Worm (Caenorhabditis elegans) whole organism, young adult: ENCODE measurements around the gene F14F8.14.

ENCODE experiments used
- B0336.3 ChIP-seq: fragments of 200-800 bp; sonication (Bioruptor generic); IDR thresholded peaks from 2 replicates; pipeline ENCODE4 v1.3.6; 2022; ENCODE audit warnings: missing genetic modification characterization, missing compliant biosample characterization
- C17E4.6 ChIP-seq: fragments of 200-800 bp; sonication (Bioruptor generic); IDR thresholded peaks from 2 replicates; pipeline ENCODE4 v1.3.6; 2022; ENCODE audit warnings: missing genetic modification reagents, missing genetic modification characterization, missing compliant biosample characterization
- ccch-3 ChIP-seq: fragments of 200-800 bp; sonication (Bioruptor generic); optimal IDR thresholded peaks from 2 replicates; lab custom pipeline; 2018; ENCODE audit warnings: mild to moderate bottlenecking, missing genetic modification characterization, missing compliant biosample characterization
- efl-1 ChIP-seq: fragments of 150-350 bp; optimal IDR thresholded peaks from 2 replicates; lab custom pipeline; 2014; ENCODE audit warnings: missing biosample characterization, missing genetic modification reagents, missing genetic modification characterization
- ets-4 ChIP-seq: fragments of 200-800 bp; sonication (Bioruptor generic); optimal IDR thresholded peaks from 2 replicates; lab custom pipeline; 2018; ENCODE audit warnings: mild to moderate bottlenecking, missing genetic modification characterization, missing compliant biosample characterization
- madf-10 ChIP-seq: sonication (generic microtip); optimal IDR thresholded peaks from 2 replicates; lab custom pipeline; 2016; ENCODE audit warnings: mild to moderate bottlenecking, missing genetic modification characterization, missing compliant biosample characterization
- nhr-27 ChIP-seq: fragments of 200-800 bp; sonication (Bioruptor generic); optimal IDR thresholded peaks from 2 replicates; lab custom pipeline; 2018; ENCODE audit warnings: mild to moderate bottlenecking, missing genetic modification characterization, moderate library complexity, missing compliant biosample characterization
- nhr-90 ChIP-seq: sonication (generic microtip); optimal IDR thresholded peaks from 2 replicates; lab custom pipeline; 2016; ENCODE audit warnings: missing genotype, mild to moderate bottlenecking, missing genetic modification characterization, missing compliant biosample characterization
- pha-4 ChIP-seq: fragments of 150-350 bp; sonication (generic microtip); optimal IDR thresholded peaks from 2 replicates; lab custom pipeline; 2014; ENCODE audit warnings: missing biosample characterization, missing genetic modification reagents, missing genetic modification characterization
- tbx-9 ChIP-seq: sonication (generic microtip); optimal IDR thresholded peaks from 2 replicates; lab custom pipeline; 2016; ENCODE audit warnings: borderline replicate concordance, missing genetic modification characterization, inconsistent platforms, missing compliant biosample characterization
- unc-62 ChIP-seq: fragments of 150-350 bp; optimal IDR thresholded peaks from 2 replicates; lab custom pipeline; 2014; ENCODE audit warnings: missing biosample characterization, missing genetic modification reagents, missing genetic modification characterization

ce11 chrV:16672198-16672597, 5.7 kb upstream of the F14F8.14 start, which contains the start of gene F14F8.8:
- TF ChIP-seq B0336.3 (no peak), unc-62 (GFP tag; lab: Kevin White, UChicago) (no peak), madf-10 (tag; lab: Kevin White, UChicago) (no peak), efl-1 (GFP tag; lab: Kevin White, UChicago) (no peak), C17E4.6 (no peak), ccch-3 (GFP tag; lab: Kevin White, UChicago) (no peak), nhr-90 (tag; lab: Kevin White, UChicago) (no peak), pha-4 (no peak), ets-4 (GFP tag; lab: Kevin White, UChicago) (no peak), nhr-27 (tag; lab: Kevin White, UChicago) (no peak), tbx-9 (tag; lab: Kevin White, UChicago) (no peak)
